Worm (Caenorhabditis elegans) whole organism, L4 larva: Measurements from ENCODE around the gene vha-4.

Experiments used
- F26F4.8 ChIP-seq: fragments of 200-800 bp; sonication (Bioruptor generic); conservative IDR thresholded peaks from 2 replicates; pipeline ENCODE4 v1.3.6; 2022; ENCODE audit warnings: missing genetic modification characterization, missing compliant biosample characterization
- F37D6.2 ChIP-seq: sonication (generic microtip); optimal IDR thresholded peaks from 2 replicates; lab custom pipeline; 2016; ENCODE audit warnings: mild to moderate bottlenecking, missing genetic modification characterization, missing compliant biosample characterization
- F44E2.7 ChIP-seq: fragments of 200-800 bp; sonication (Bioruptor generic); IDR thresholded peaks from 2 replicates; pipeline ENCODE4 v2.1.2; 2022; ENCODE audit warnings: missing genetic modification characterization, missing compliant biosample characterization
- Y5F2A.4 ChIP-seq: fragments of 200-800 bp; sonication (Bioruptor generic); optimal IDR thresholded peaks from 2 replicates; lab custom pipeline; 2018; ENCODE audit warnings: mild to moderate bottlenecking, missing genetic modification characterization, missing compliant biosample characterization
- aly-2 ChIP-seq: sonication (generic microtip); optimal IDR thresholded peaks from 2 replicates; lab custom pipeline; 2018; ENCODE audit warnings: missing biosample characterization, missing genetic modification characterization
- ama-1 ChIP-seq: fragments of 150-350 bp; optimal IDR thresholded peaks from 2 replicates; lab custom pipeline; 2014; ENCODE audit warnings: inconsistent platforms, mixed read lengths
- ceh-28 ChIP-seq: fragments of 150-350 bp; optimal IDR thresholded peaks from 2 replicates; lab custom pipeline; 2014; ENCODE audit warnings: missing biosample characterization, missing genetic modification reagents, missing genetic modification characterization
- ceh-44 ChIP-seq: fragments of 200-800 bp; sonication (Bioruptor generic); IDR thresholded peaks from 2 replicates; pipeline ENCODE4 v1.3.6; 2022; ENCODE audit warnings: missing genetic modification reagents, missing genetic modification characterization, missing compliant biosample characterization
- ceh-82 ChIP-seq: sonication (generic microtip); optimal IDR thresholded peaks from 2 replicates; lab custom pipeline; 2017; ENCODE audit warnings: missing biosample characterization, missing genetic modification characterization
- ces-1 ChIP-seq: fragments of 150-350 bp; sonication (generic microtip); optimal IDR thresholded peaks from 4 replicates; lab custom pipeline; 2014; ENCODE audit warnings: missing biosample characterization, missing genetic modification reagents, missing genetic modification characterization
- cey-2 ChIP-seq: sonication (generic microtip); optimal IDR thresholded peaks from 3 replicates; lab custom pipeline; 2017; ENCODE audit warnings: missing genetic modification characterization, mild to moderate bottlenecking, missing compliant biosample characterization, antibody characterized with exemption, borderline replicate concordance; ENCODE audit not compliant: insufficient read depth
- ctbp-1 ChIP-seq: fragments of 200-800 bp; sonication (Bioruptor generic); IDR thresholded peaks from 2 replicates; pipeline ENCODE4 v1.3.6; 2022; ENCODE audit warnings: missing genetic modification reagents, missing genetic modification characterization, missing compliant biosample characterization
- daf-16 ChIP-seq, 3 experiments: sonication (generic microtip); optimal IDR thresholded peaks; 2 replicates each; lab custom pipeline; 2016 to 2017; ENCODE audit warnings: missing genetic modification characterization in 3 of 3, missing genetic modification reagents in 3 of 3, mild to moderate bottlenecking in 2 of 3, missing compliant biosample characterization in 2 of 3, missing biosample characterization in 1 of 3, moderate library complexity in 1 of 3
- dmd-8 ChIP-seq: fragments of 200-800 bp; sonication (Bioruptor generic); IDR thresholded peaks from 2 replicates; pipeline ENCODE4 v1.3.6; 2022; ENCODE audit warnings: missing genetic modification characterization, missing compliant biosample characterization
- dpl-1 ChIP-seq: fragments of 150-350 bp; optimal IDR thresholded peaks from 2 replicates; lab custom pipeline; 2014; ENCODE audit warnings: missing biosample characterization, missing genetic modification reagents, missing genetic modification characterization
- duxl-1 ChIP-seq: sonication (generic microtip); optimal IDR thresholded peaks from 2 replicates; lab custom pipeline; 2016; ENCODE audit warnings: mild to moderate bottlenecking, missing genetic modification characterization, moderate library complexity, missing compliant biosample characterization; ENCODE audit not compliant: poor library complexity
- fkh-10 ChIP-seq: fragments of 150-350 bp; optimal IDR thresholded peaks from 2 replicates; lab custom pipeline; 2014; ENCODE audit warnings: missing biosample characterization, missing genetic modification reagents, missing genetic modification characterization
- fos-1 ChIP-seq: fragments of 150-350 bp; optimal IDR thresholded peaks from 2 replicates; lab custom pipeline; 2014; ENCODE audit warnings: missing biosample characterization, missing genetic modification characterization
- hif-1 ChIP-seq, 2 experiments: sonication (generic microtip); optimal IDR thresholded peaks; 2 replicates each; lab custom pipeline; 2016 to 2017; ENCODE audit warnings: missing compliant biosample characterization in 2 of 2, missing genetic modification characterization in 2 of 2, missing genetic modification reagents in 2 of 2, missing genotype in 2 of 2, mild to moderate bottlenecking in 1 of 2
- hmg-1.1 ChIP-seq: fragments of 200-800 bp; sonication (Bioruptor generic); IDR thresholded peaks from 2 replicates; pipeline ENCODE4 v1.3.6; 2022; ENCODE audit warnings: missing genetic modification reagents, missing genetic modification characterization, missing compliant biosample characterization
- lim-7 ChIP-seq: fragments of 200-800 bp; sonication (Bioruptor generic); IDR thresholded peaks from 2 replicates; pipeline ENCODE4 v1.3.6; 2022; ENCODE audit warnings: missing genetic modification characterization, missing compliant biosample characterization
- lin-38 ChIP-seq: fragments of 200-800 bp; sonication (Bioruptor generic); IDR thresholded peaks from 2 replicates; pipeline ENCODE4 v1.3.6; 2022; ENCODE audit warnings: missing genetic modification reagents, missing genetic modification characterization, missing compliant biosample characterization
- madf-9 ChIP-seq: fragments of 200-800 bp; sonication (Bioruptor generic); conservative IDR thresholded peaks from 2 replicates; pipeline ENCODE4 v1.3.6; 2022; ENCODE audit warnings: missing genetic modification reagents, missing genetic modification characterization, missing compliant biosample characterization
- mdt-29 ChIP-seq: fragments of 200-800 bp; sonication (Bioruptor generic); IDR thresholded peaks from 2 replicates; pipeline ENCODE4 v1.3.6; 2022; ENCODE audit warnings: missing genetic modification reagents, missing genetic modification characterization, missing compliant biosample characterization
- mes-2 ChIP-seq: sonication (generic microtip); optimal IDR thresholded peaks from 2 replicates; lab custom pipeline; 2016; ENCODE audit warnings: missing genotype, mild to moderate bottlenecking, missing genetic modification characterization, missing compliant biosample characterization; ENCODE audit not compliant: poor library complexity, severe bottlenecking
- mxl-2 ChIP-seq: fragments of 200-800 bp; sonication (Bioruptor generic); conservative IDR thresholded peaks from 2 replicates; pipeline ENCODE4 v1.3.6; 2022; ENCODE audit warnings: missing genetic modification reagents, missing genetic modification characterization, missing compliant biosample characterization
- mxl-3 ChIP-seq: fragments of 200-800 bp; sonication (Bioruptor generic); optimal IDR thresholded peaks from 2 replicates; lab custom pipeline; 2018; ENCODE audit warnings: mild to moderate bottlenecking, missing genetic modification characterization, missing compliant biosample characterization
- nhr-11 ChIP-seq: fragments of 150-350 bp; optimal IDR thresholded peaks from 2 replicates; lab custom pipeline; 2014; ENCODE audit warnings: missing biosample characterization, missing genetic modification characterization
- nhr-111 ChIP-seq: fragments of 200-800 bp; sonication (Bioruptor generic); optimal IDR thresholded peaks from 2 replicates; lab custom pipeline; 2018; ENCODE audit warnings: mild to moderate bottlenecking, missing genetic modification characterization, missing compliant biosample characterization
- nhr-48 ChIP-seq: sonication (generic microtip); optimal IDR thresholded peaks from 2 replicates; lab custom pipeline; 2016; ENCODE audit warnings: mild to moderate bottlenecking, missing genetic modification characterization, missing compliant biosample characterization
- nhr-6 ChIP-seq: fragments of 150-350 bp; optimal IDR thresholded peaks from 2 replicates; lab custom pipeline; 2014; ENCODE audit warnings: missing biosample characterization, missing genetic modification characterization
- nhr-77 ChIP-seq: fragments of 150-350 bp; optimal IDR thresholded peaks from 2 replicates; lab custom pipeline; 2014; ENCODE audit warnings: missing biosample characterization, missing genetic modification characterization
- pqm-1 ChIP-seq: sonication (generic microtip); optimal IDR thresholded peaks from 2 replicates; lab custom pipeline; 2017; ENCODE audit warnings: missing biosample characterization, missing genetic modification characterization
- rbr-2 ChIP-seq: sonication (generic microtip); optimal IDR thresholded peaks from 2 replicates; lab custom pipeline; 2016; ENCODE audit warnings: missing genotype, missing genetic modification characterization, missing compliant biosample characterization
- snpc-4 ChIP-seq: fragments of 150-350 bp; optimal IDR thresholded peaks from 2 replicates; lab custom pipeline; 2014; ENCODE audit warnings: missing biosample characterization, missing genetic modification characterization
- unc-62 ChIP-seq, 3 experiments: fragments of 150-350 bp in 1 of 3; sonication (generic microtip); optimal IDR thresholded peaks in 2 of 3; peaks in 1 of 3; 1 replicate in 1 of 3; 2 replicates in 2 of 3; lab custom pipeline; 2014 to 2017; ENCODE audit warnings: missing biosample characterization in 3 of 3, missing genetic modification characterization in 3 of 3, missing genetic modification reagents in 3 of 3, missing genotype in 1 of 3
- vab-7 ChIP-seq: fragments of 200-800 bp; sonication (Bioruptor generic); IDR thresholded peaks from 2 replicates; pipeline ENCODE4 v1.3.6; 2022; ENCODE audit warnings: missing genetic modification reagents, missing genetic modification characterization, missing compliant biosample characterization
- zfp-2 ChIP-seq: sonication (generic microtip); optimal IDR thresholded peaks from 2 replicates; lab custom pipeline; 2016; ENCODE audit warnings: mild to moderate bottlenecking, missing genetic modification characterization, missing compliant biosample characterization
- ztf-7 ChIP-seq: fragments of 150-350 bp; optimal IDR thresholded peaks from 2 replicates; lab custom pipeline; 2014; ENCODE audit warnings: missing biosample characterization, missing genetic modification characterization

Gene vha-4

DNA sequence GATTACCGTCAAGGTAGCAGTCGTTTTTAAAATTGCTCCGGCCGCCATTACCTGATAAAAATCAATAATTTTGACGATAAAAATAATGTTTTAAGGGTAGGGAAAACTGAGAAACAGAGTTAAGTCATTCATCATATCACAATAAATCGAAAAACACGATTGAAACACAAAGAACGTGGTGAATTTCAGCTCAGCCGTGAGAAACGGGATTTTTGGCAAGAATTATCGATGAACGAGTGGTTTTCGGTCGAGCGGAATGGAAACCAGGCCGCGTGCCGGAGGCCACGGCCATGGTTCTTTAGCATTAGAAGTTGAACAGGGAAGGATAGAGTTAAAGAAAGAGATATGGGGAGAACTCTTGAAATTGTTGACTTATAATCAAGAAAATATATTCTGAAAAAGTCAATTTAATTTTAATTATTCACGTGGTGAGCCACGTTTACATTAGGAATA lies at the start of gene vha-4, which contains the start of gene T01H3.5 (continued):
- no peak for TF ChIP-seq ceh-82 (tag; lab: Kevin White, UChicago)
- peak; percentile 9 for TF ChIP-seq nhr-77
- TF ChIP-seq fkh-10 = no peak
- TF ChIP-seq nhr-11 (tag; lab: Kevin White, UChicago) = no peak
- peak; percentile 44 for TF ChIP-seq ama-1 (lab: Kevin White, UChicago)
- TF ChIP-seq zfp-2 = no peak

DNA sequence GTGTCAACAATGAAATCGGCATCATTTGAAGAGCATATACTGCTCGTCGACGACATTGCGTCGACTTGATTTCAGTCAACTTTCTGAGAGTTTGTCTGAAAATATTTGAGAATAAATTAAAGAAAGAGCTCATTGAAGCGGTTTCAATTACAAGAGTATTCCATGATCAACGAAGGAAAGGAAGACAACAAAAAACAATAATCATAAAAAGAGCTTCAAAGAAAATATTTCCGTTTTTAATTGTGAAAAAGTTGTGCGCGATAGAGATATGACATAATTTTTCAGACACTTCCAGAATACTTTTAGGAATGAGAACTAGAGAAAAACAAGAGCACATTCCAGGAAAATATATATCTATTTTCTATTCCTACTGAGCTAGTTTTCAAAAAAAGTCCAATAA lies 49.5 kb upstream of the vha-4 start, which contains the start of gene spv-1:
spv-1 (minus strand) TSS at position 101 of the 400 bp plus-strand sequence.
- TF ChIP-seq nhr-48 (tag; lab: Kevin White, UChicago) (no peak), lin-38 (GFP tag; lab: Robert Waterston, UW) (no peak), madf-9 (no peak), hif-1 (tag; optimal IDR thresholded peaks at IDR 0.05; lab: Kevin White, UChicago) (no peak), cey-2 (tag; lab: Kevin White, UChicago) (no peak), fos-1 (no peak), F26F4.8 (GFP tag; lab: Robert Waterston, UW) (no peak), dmd-8 (no peak)

DNA sequence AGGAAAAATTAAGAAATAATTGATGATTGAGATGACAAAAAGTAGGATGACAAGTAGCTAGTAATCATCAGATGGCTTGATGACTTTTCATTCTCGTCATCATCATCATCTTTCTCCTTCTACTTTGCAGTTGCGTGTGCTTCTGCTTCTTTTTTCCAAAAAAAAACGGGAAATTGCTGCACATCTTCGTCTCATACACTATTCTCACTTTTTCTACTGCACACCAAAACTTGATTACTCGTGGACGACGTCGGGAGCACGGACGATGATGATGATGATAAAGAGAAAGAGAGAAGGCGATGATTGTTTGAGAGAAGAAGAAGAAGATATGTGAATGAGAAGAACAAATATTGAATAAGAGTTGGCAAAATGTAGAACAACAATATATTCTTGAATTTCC lies 42.0 kb upstream of the vha-4 start:
- TF ChIP-seq rbr-2 (tag; lab: Kevin White, UChicago) (no peak), ztf-7 (tag; lab: Kevin White, UChicago) (no peak), ceh-28 (no peak), snpc-4 (tag; lab: Kevin White, UChicago) (no peak), aly-2 (tag; lab: Kevin White, UChicago) (no peak), F37D6.2 (tag; lab: Kevin White, UChicago) (no peak), hmg-1.1 (GFP tag; lab: Robert Waterston, UW) (no peak), daf-16 (GFP tag; optimal IDR thresholded peaks at IDR 0.05; lab: Kevin White, UChicago) (no peak), daf-16 (tag; optimal IDR thresholded peaks at IDR 0.05; lab: Kevin White, UChicago) (no peak), nhr-6 (tag; lab: Kevin White, UChicago) (no peak), ceh-44 (GFP tag; lab: Robert Waterston, UW) (no peak), mxl-3 (GFP tag; lab: Kevin White, UChicago) (no peak), ces-1 (GFP tag; lab: Kevin White, UChicago) (peak; percentile 72), mes-2 (tag; lab: Kevin White, UChicago) (no peak), Y5F2A.4 (no peak), duxl-1 (tag; lab: Kevin White, UChicago) (no peak), mdt-29 (GFP tag; lab: Robert Waterston, UW) (no peak), vab-7 (GFP tag; lab: Robert Waterston, UW) (no peak), pqm-1 (no peak), hif-1 (tag; optimal IDR thresholded peaks at IDR 0.05; lab: Kevin White, UChicago) (no peak), mxl-2 (no peak), nhr-111 (GFP tag; lab: Kevin White, UChicago) (no peak), F44E2.7 (no peak), lim-7 (GFP tag; lab: Robert Waterston, UW) (no peak), dpl-1 (GFP tag; lab: Kevin White, UChicago) (no peak), unc-62 (GFP tag; optimal IDR thresholded peaks at IDR 0.05 in 1 of 2; lab: Kevin White, UChicago) (peak in 1 of 2 experiments; percentile 97), unc-62 (tag; optimal IDR thresholded peaks at IDR 0.05; lab: Kevin White, UChicago) (no peak), fkh-10 (peak; percentile 70), ctbp-1 (GFP tag; lab: Robert Waterston, UW) (0 out of 2 replicates have a peak, but pooled peaks have one; percentile 52), cey-2 (tag; lab: Kevin White, UChicago) (no peak), nhr-48 (tag; lab: Kevin White, UChicago) (no peak)
- TF ChIP-seq, all 104 proteins: peak for 4
